Worm (Caenorhabditis elegans): Measurements from ENCODE around the gene sups-1.

- TF ChIP-seq klf-2 (GFP tag; conservative IDR thresholded peaks at IDR 0.05): no peak
- no peak for TF ChIP-seq ztf-23 (GFP tag; IDR thresholded peaks at IDR 0.05)
- TF ChIP-seq tab-1 (GFP tag; IDR thresholded peaks at IDR 0.05): no peak
Measured at ce11 chrX:5956130-5956529, 47.8 kb upstream of the sups-1 start.
